Worm (Caenorhabditis elegans) whole organism, midembryonic: ENCODE data around the gene Y57E12B.11.

Experiments
- flt-1 ChIP-seq: fragments of 200-800 bp; sonication (Bioruptor generic); IDR thresholded peaks from 2 replicates; pipeline ENCODE4 v1.3.6; 2022; ENCODE audit warnings: missing genetic modification characterization, missing compliant biosample characterization
- klf-2 ChIP-seq: fragments of 200-800 bp; sonication (Bioruptor generic); conservative IDR thresholded peaks from 2 replicates; pipeline ENCODE4 v1.3.6; 2022; ENCODE audit warnings: missing genetic modification reagents, missing genetic modification characterization, missing compliant biosample characterization
- med-1 ChIP-seq: sonication (generic microtip); optimal IDR thresholded peaks from 2 replicates; lab custom pipeline; 2017; ENCODE audit warnings: missing genetic modification characterization, mild to moderate bottlenecking, missing compliant biosample characterization, antibody characterized with exemption, missing genetic modification reagents; ENCODE audit not compliant: insufficient read depth
- ref-1 ChIP-seq: fragments of 200-800 bp; sonication (Bioruptor generic); conservative IDR thresholded peaks from 2 replicates; pipeline ENCODE4 v1.3.6; 2022; ENCODE audit warnings: missing genetic modification reagents, missing genetic modification characterization, missing compliant biosample characterization
- ztf-23 ChIP-seq: fragments of 200-800 bp; sonication (Bioruptor generic); IDR thresholded peaks from 2 replicates; pipeline ENCODE4 v1.3.6; 2022; ENCODE audit warnings: missing genetic modification reagents, missing genetic modification characterization, missing compliant biosample characterization

DNA sequence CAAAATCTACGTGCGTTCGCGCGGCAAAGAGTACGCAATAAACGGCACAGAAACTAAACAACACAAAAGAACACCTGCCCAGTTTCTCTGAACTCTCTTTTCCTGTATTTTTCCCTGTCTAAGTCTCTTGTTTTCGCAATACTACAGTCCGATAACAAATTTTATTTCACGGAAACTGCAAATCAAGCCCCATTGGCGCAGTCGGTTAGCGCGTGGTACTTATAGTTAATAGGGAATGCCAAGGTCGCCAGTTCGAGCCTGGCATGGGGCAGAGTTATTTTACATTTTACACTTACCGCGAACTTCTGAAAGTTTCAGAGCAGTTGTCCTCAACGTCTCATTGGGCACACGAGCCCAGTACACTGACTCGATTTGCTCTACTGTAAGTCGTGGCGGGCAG, 32.4 kb downstream of the Y57E12B.11 start:
- TF ChIP-seq med-1 (GFP tag; lab: Kevin White, UChicago) (no peak), flt-1 (GFP tag; lab: Robert Waterston, UW) (no peak), klf-2 (GFP tag; lab: Robert Waterston, UW) (no peak), ref-1 (GFP tag; lab: Robert Waterston, UW) (no peak), ztf-23 (GFP tag; lab: Robert Waterston, UW) (no peak)
